Worm (Caenorhabditis elegans): ENCODE measurements around the gene acl-3.

DNA sequence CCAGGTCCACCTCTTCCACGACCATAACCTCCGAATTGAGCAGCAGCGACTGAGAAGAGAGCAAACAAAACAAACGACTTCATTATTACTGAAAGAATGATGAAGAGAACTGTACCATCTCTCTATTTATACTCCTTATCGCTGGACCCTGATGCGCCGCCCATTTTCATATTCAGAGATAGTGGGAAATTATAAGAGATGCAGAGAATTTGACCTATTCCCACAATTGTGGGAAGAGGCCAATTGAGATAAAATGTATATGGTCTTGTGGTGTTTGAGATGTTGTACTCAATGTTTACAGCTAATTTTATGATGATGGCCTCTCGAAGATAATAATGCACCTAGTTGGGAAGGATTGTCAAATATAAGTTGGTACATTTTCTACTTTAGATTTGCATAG, 10.9 kb downstream of the acl-3 start, which contains the start of gene ttr-50:
- TF ChIP-seq fos-1 (tag; optimal IDR thresholded peaks at IDR 0.05): no peak
- no peak for TF ChIP-seq ZK546.5 (tag; optimal IDR thresholded peaks at IDR 0.05)
- TF ChIP-seq F13H6.1 (tag; optimal IDR thresholded peaks at IDR 0.05): no peak
- TF ChIP-seq ama-1 (optimal IDR thresholded peaks at IDR 0.05): no peak
- TF ChIP-seq unc-62 (GFP tag; optimal IDR thresholded peaks at IDR 0.05): no peak
- no peak for TF ChIP-seq egl-27 (tag; optimal IDR thresholded peaks at IDR 0.05)
- TF ChIP-seq unc-55 (GFP tag; optimal IDR thresholded peaks at IDR 0.05): no peak
- TF ChIP-seq lin-11 (tag; optimal IDR thresholded peaks at IDR 0.05): no peak
- TF ChIP-seq nhr-11 (tag; optimal IDR thresholded peaks at IDR 0.05): no peak
- TF ChIP-seq ztf-11 (tag; optimal IDR thresholded peaks at IDR 0.05): no peak
- no peak for TF ChIP-seq nhr-237 (tag; optimal IDR thresholded peaks at IDR 0.05)
- TF ChIP-seq elt-3 (tag; optimal IDR thresholded peaks at IDR 0.05): no peak
- TF ChIP-seq lin-13 (GFP tag; optimal IDR thresholded peaks at IDR 0.05): no peak
- no peak for TF ChIP-seq unc-39 (tag; optimal IDR thresholded peaks at IDR 0.05)

Data from whole organism, L2 larva.